Fruit fly (Drosophila melanogaster): ENCODE results near the gene fig.

fig gene

dm6 chr3R:29782367-29782766 is 2.1 kb upstream of the fig start (continued):
- TF ChIP-seq CG34406 (GFP tag; optimal IDR thresholded peaks at IDR 0.05) = no peak
- TF ChIP-seq Eip93F (GFP tag; optimal IDR thresholded peaks at IDR 0.05) = peak; percentile 60
- no peak for TF ChIP-seq dac (GFP tag; optimal IDR thresholded peaks at IDR 0.05)
- peak; percentile 12 for TF ChIP-seq CG6276 (GFP tag; optimal IDR thresholded peaks at IDR 0.05)
- TF ChIP-seq ss (GFP tag; optimal IDR thresholded peaks at IDR 0.05) = peak; percentile 51 to 68
- peak; percentile 34 for TF ChIP-seq esn (GFP tag; optimal IDR thresholded peaks at IDR 0.05)
- peak; percentile 44; the same call in 1 of the 3 replicates for TF ChIP-seq eg (GFP tag; IDR thresholded peaks at IDR 0.05)
- no peak for TF ChIP-seq CG32006 (GFP tag; optimal IDR thresholded peaks at IDR 0.05)
- TF ChIP-seq Sox14 (GFP tag; optimal IDR thresholded peaks at IDR 0.05) = no peak
- TF ChIP-seq CG11902 (GFP tag; optimal IDR thresholded peaks at IDR 0.05) = no peak
- TF ChIP-seq Sox15 (GFP tag; optimal IDR thresholded peaks at IDR 0.05) = no peak
- TF ChIP-seq CG3919 (GFP tag; optimal IDR thresholded peaks at IDR 0.05) = peak; percentile 25
- TF ChIP-seq CG6792 (GFP tag; optimal IDR thresholded peaks at IDR 0.05) = no peak
- peak; percentile 26 for TF ChIP-seq topi (GFP tag; optimal IDR thresholded peaks at IDR 0.05)
- peak; percentile 54 for TF ChIP-seq dsx (GFP tag; optimal IDR thresholded peaks at IDR 0.05; ENCODE audit: poor library complexity, severe bottlenecking)
- no peak for TF ChIP-seq Blimp-1 (GFP tag; optimal IDR thresholded peaks at IDR 0.05)
- TF ChIP-seq CG1621 (tag; optimal IDR thresholded peaks at IDR 0.05) = no peak
- TF ChIP-seq net (GFP tag; optimal IDR thresholded peaks at IDR 0.05) = peak; percentile 48
- TF ChIP-seq Eip78C (GFP tag) = peak; percentile 83
- TF ChIP-seq CG3032 (tag; optimal IDR thresholded peaks at IDR 0.05) = no peak
- peak; percentile 14 for TF ChIP-seq CG10669 (GFP tag; optimal IDR thresholded peaks at IDR 0.05)
- TF ChIP-seq OdsH (GFP tag; optimal IDR thresholded peaks at IDR 0.05) = no peak
- no peak for TF ChIP-seq acj6 (GFP tag; optimal IDR thresholded peaks at IDR 0.05)

- TF ChIP-seq CG9139 (GFP tag; optimal IDR thresholded peaks at IDR 0.05) = no peak
- no peak for TF ChIP-seq Smox (GFP tag; optimal IDR thresholded peaks at IDR 0.05)
- peak; percentile 0 for TF ChIP-seq CG32006 (GFP tag; optimal IDR thresholded peaks at IDR 0.05)
- peak; percentile 88 for TF ChIP-seq vri (GFP tag; optimal IDR thresholded peaks at IDR 0.05)
- TF ChIP-seq cyc (GFP tag; optimal IDR thresholded peaks at IDR 0.05) = no peak
- no peak for TF ChIP-seq CG31627 (GFP tag; optimal IDR thresholded peaks at IDR 0.05)
Observed at dm6 chr3R:29781874-29782273, 1.6 kb upstream of the fig start.

- TF ChIP-seq fkh (GFP tag; optimal IDR thresholded peaks at IDR 0.05) (peak; percentile 50), Eip78C (GFP tag) (peak; percentile 30), vri (GFP tag; optimal IDR thresholded peaks at IDR 0.05) (peak; percentile 0), Hr39 (GFP tag; optimal IDR thresholded peaks at IDR 0.05) (no peak), eg (GFP tag; IDR thresholded peaks at IDR 0.05) (no peak; the same call in 2 of the 3 replicates), CG31627 (GFP tag; optimal IDR thresholded peaks at IDR 0.05) (no peak)
Observed at dm6 chr3R:29778985-29779298, 1.3 kb downstream of the fig start.

dm6 chr3R:29778139-29778984 is 1.9 kb downstream of the fig start:
- TF ChIP-seq Ets96B (tag; optimal IDR thresholded peaks at IDR 0.05) (peak; percentile 47), CG11294 (GFP tag; IDR thresholded peaks at IDR 0.05) (no peak), lz (GFP tag; optimal IDR thresholded peaks at IDR 0.05) (peak; percentile 74), Sox14 (GFP tag; optimal IDR thresholded peaks at IDR 0.05) (peak; percentile 69), CG16779 (tag; optimal IDR thresholded peaks at IDR 0.05) (no peak), achi (GFP tag; optimal IDR thresholded peaks at IDR 0.05) (peak; percentile 56), cyc (GFP tag; optimal IDR thresholded peaks at IDR 0.05) (peak; percentile 54), CG11762 (GFP tag; optimal IDR thresholded peaks at IDR 0.05; ENCODE audit: insufficient read depth) (peak; percentile 3), svp (GFP tag) (peak; percentile 83), CG6276 (GFP tag; optimal IDR thresholded peaks at IDR 0.05) (no peak), CG8632 (GFP tag; optimal IDR thresholded peaks at IDR 0.05) (peak; percentile 56), salr (GFP tag; optimal IDR thresholded peaks at IDR 0.05) (peak in 1 of 2 experiments; percentile 26), esn (GFP tag; optimal IDR thresholded peaks at IDR 0.05) (peak; percentile 80), vri (GFP tag; optimal IDR thresholded peaks at IDR 0.05) (peak; percentile 26), CG8119 (GFP tag; IDR thresholded peaks at IDR 0.05) (no peak), Met (GFP tag; optimal IDR thresholded peaks at IDR 0.05) (peak; percentile 73), CG7368 (GFP tag; optimal IDR thresholded peaks at IDR 0.05) (peak; percentile 42), Ets21C (GFP tag; optimal IDR thresholded peaks at IDR 0.05) (peak; percentile 51), CG6808 (GFP tag; optimal IDR thresholded peaks at IDR 0.05) (peak; percentile 67), topi (GFP tag; optimal IDR thresholded peaks at IDR 0.05) (peak; percentile 76), Eip75B (GFP tag; optimal IDR thresholded peaks at IDR 0.05) (peak; percentile 64), eg (GFP tag; IDR thresholded peaks at IDR 0.05) (no peak; the same call in 2 of the 3 replicates)

Data from whole organism, prepupa.